Fruit fly (Drosophila melanogaster) S2 (cell line): ENCODE data around the gene TP53INP.

ENCODE experiments used
- CG8478 ChIP-seq: fragments of >200 bp; optimal IDR thresholded peaks from 2 replicates; lab custom pipeline; 2018
- CTCF ChIP-seq, 2 experiments: fragments of >200 bp; optimal IDR thresholded peaks; 2 replicates each; lab custom pipeline; 2018

dm6 chr3L:4380231-4380645 is 26.5 kb upstream of the TP53INP start, which contains the start of gene DopEcR:
- TF ChIP-seq CTCF (optimal IDR thresholded peaks at IDR 0.05; lab: Kevin White, UChicago) (no peak), CG8478 (lab: Kevin White, UChicago) (no peak)
